Worm (Caenorhabditis elegans): ENCODE data around the gene chil-4.

Gene chil-4

ce11 chrII:9807519-9807972 lies 48.0 kb downstream of the chil-4 start, which contains the start of gene cyp-13A8 (continued):
- no peak for TF ChIP-seq daf-19 (GFP tag; conservative IDR thresholded peaks at IDR 0.05)
- TF ChIP-seq mep-1 (tag; optimal IDR thresholded peaks at IDR 0.05), result no peak
- TF ChIP-seq nhr-28 (tag; optimal IDR thresholded peaks at IDR 0.05), result peak; percentile 78
- no peak for TF ChIP-seq Y75B8A.6 (GFP tag; IDR thresholded peaks at IDR 0.05)
- TF ChIP-seq dmd-8 (GFP tag; IDR thresholded peaks at IDR 0.05), result no peak
- TF ChIP-seq ceh-20 (GFP tag; IDR thresholded peaks at IDR 0.05), result no peak
- TF ChIP-seq nhr-41 (GFP tag; IDR thresholded peaks at IDR 0.05), result no peak
- TF ChIP-seq arid-1 (GFP tag; conservative IDR thresholded peaks at IDR 0.05), result no peak
- peak; percentile 93 for TF ChIP-seq nhr-102 (tag; optimal IDR thresholded peaks at IDR 0.05)
- TF ChIP-seq F26F4.8 (GFP tag; conservative IDR thresholded peaks at IDR 0.05), result no peak
- TF ChIP-seq ctbp-1 (GFP tag; IDR thresholded peaks at IDR 0.05), result no peak
- no peak for TF ChIP-seq ztf-11 (tag; optimal IDR thresholded peaks at IDR 0.05)
- TF ChIP-seq nhr-76 (tag; optimal IDR thresholded peaks at IDR 0.05), result no peak
- TF ChIP-seq nhr-25 (tag; optimal IDR thresholded peaks at IDR 0.05; ENCODE audit: borderline replicate concordance, insufficient read depth), result no peak
- no peak for TF ChIP-seq egl-43 (GFP tag; IDR thresholded peaks at IDR 0.05)
- no peak for TF ChIP-seq mdt-29 (GFP tag; IDR thresholded peaks at IDR 0.05)
- no peak for TF ChIP-seq lin-13 (GFP tag; optimal IDR thresholded peaks at IDR 0.05)
- TF ChIP-seq ceh-28 (tag; optimal IDR thresholded peaks at IDR 0.05), result no peak
- TF ChIP-seq spr-1 (tag; optimal IDR thresholded peaks at IDR 0.05), result no peak
- no peak for TF ChIP-seq Y48G9A.11 (GFP tag; IDR thresholded peaks at IDR 0.05)
- TF ChIP-seq pqm-1 (tag; optimal IDR thresholded peaks at IDR 0.05), result peak; percentile 91
- no peak for TF ChIP-seq ZK546.5 (tag; optimal IDR thresholded peaks at IDR 0.05)
- TF ChIP-seq set-16 (GFP tag; IDR thresholded peaks at IDR 0.05), result no peak
- TF ChIP-seq ceh-82 (tag; optimal IDR thresholded peaks at IDR 0.05), result no peak
- TF ChIP-seq hlh-30 (tag; optimal IDR thresholded peaks at IDR 0.05; ENCODE audit: insufficient read depth), result peak; percentile 91
- no peak for TF ChIP-seq pha-4 (GFP tag; IDR thresholded peaks at IDR 0.05)
- no peak for TF ChIP-seq pha-4 (tag; optimal IDR thresholded peaks at IDR 0.05)
- TF ChIP-seq F37D6.2 (tag; optimal IDR thresholded peaks at IDR 0.05), result no peak
- no peak for TF ChIP-seq php-3 (GFP tag; IDR thresholded peaks at IDR 0.05)
- no peak for TF ChIP-seq ces-1 (GFP tag; optimal IDR thresholded peaks at IDR 0.05)
- TF ChIP-seq hlh-11 (tag; optimal IDR thresholded peaks at IDR 0.05), result peak; percentile 79
- no peak for TF ChIP-seq egl-27 (tag; optimal IDR thresholded peaks at IDR 0.05)
- TF ChIP-seq lin-1 (GFP tag; IDR thresholded peaks at IDR 0.05), result no peak
- TF ChIP-seq daf-16 (GFP tag; optimal IDR thresholded peaks at IDR 0.05), result no peak
- peak; percentile 71 for TF ChIP-seq daf-16 (tag; optimal IDR thresholded peaks at IDR 0.05)
- TF ChIP-seq mxl-2 (GFP tag; conservative IDR thresholded peaks at IDR 0.05), result no peak
- TF ChIP-seq fos-1 (tag; optimal IDR thresholded peaks at IDR 0.05), result no peak
- TF ChIP-seq nhr-111 (GFP tag; optimal IDR thresholded peaks at IDR 0.05), result no peak
- TF ChIP-seq lir-3 (tag; optimal IDR thresholded peaks at IDR 0.05), result no peak
- TF ChIP-seq F10B5.3 (tag; optimal IDR thresholded peaks at IDR 0.05), result no peak
- TF ChIP-seq nhr-10 (tag; optimal IDR thresholded peaks at IDR 0.05), result no peak
- peak; percentile 90 for TF ChIP-seq dmd-6 (GFP tag; IDR thresholded peaks at IDR 0.05)
- TF ChIP-seq zfp-2 (tag; optimal IDR thresholded peaks at IDR 0.05), result no peak
- no peak for TF ChIP-seq hif-1 (tag; optimal IDR thresholded peaks at IDR 0.05)
- peak; percentile 38 for TF ChIP-seq aha-1 (tag)
- TF ChIP-seq ceh-62 (tag; optimal IDR thresholded peaks at IDR 0.05), result no peak
- TF ChIP-seq unc-130 (GFP tag; optimal IDR thresholded peaks at IDR 0.05), result no peak
- TF ChIP-seq unc-62 (GFP tag; optimal IDR thresholded peaks at IDR 0.05 in 1 of 2), result peak in 1 of 2 experiments; percentile 21
- TF ChIP-seq unc-62 (tag; optimal IDR thresholded peaks at IDR 0.05), result no peak
- no peak for TF ChIP-seq daf-8 (GFP tag; IDR thresholded peaks at IDR 0.05)
- TF ChIP-seq lsy-2 (tag; optimal IDR thresholded peaks at IDR 0.05), result no peak
- peak; percentile 56 for TF ChIP-seq mxl-3 (GFP tag; optimal IDR thresholded peaks at IDR 0.05)
- no peak for TF ChIP-seq snpc-4 (tag; optimal IDR thresholded peaks at IDR 0.05)
